Worm (Caenorhabditis elegans) whole organism, L4 larva: Measurements from ENCODE around the gene M117.1.

ENCODE experiments used
- ceh-20 ChIP-seq: fragments of 200-800 bp; sonication (Bioruptor generic); IDR thresholded peaks from 2 replicates; pipeline ENCODE4 v1.3.6; 2022; ENCODE audit warnings: missing genetic modification reagents, missing genetic modification characterization, missing compliant biosample characterization
- fos-1 ChIP-seq: fragments of 150-350 bp; optimal IDR thresholded peaks from 2 replicates; lab custom pipeline; 2014; ENCODE audit warnings: missing biosample characterization, missing genetic modification characterization
- lin-13 ChIP-seq: fragments of 150-350 bp; optimal IDR thresholded peaks from 2 replicates; lab custom pipeline; 2014; ENCODE audit warnings: missing biosample characterization, missing genetic modification reagents, missing genetic modification characterization
- unc-62 ChIP-seq, 3 experiments: fragments of 150-350 bp in 1 of 3; sonication (generic microtip); optimal IDR thresholded peaks in 2 of 3; peaks in 1 of 3; 1 replicate in 1 of 3; 2 replicates in 2 of 3; lab custom pipeline; 2014 to 2017; ENCODE audit warnings: missing biosample characterization in 3 of 3, missing genetic modification characterization in 3 of 3, missing genetic modification reagents in 3 of 3, missing genotype in 1 of 3

ce11 chrIV:11765507-11765906 lies 48.5 kb upstream of the M117.1 start:
- TF ChIP-seq lin-13 (GFP tag; lab: Kevin White, UChicago) (no peak), ceh-20 (GFP tag; lab: Robert Waterston, UW) (0 out of 2 replicates have a peak, but pooled peaks have one; percentile 49), fos-1 (tag; lab: Kevin White, UChicago) (no peak), unc-62 (GFP tag; optimal IDR thresholded peaks at IDR 0.05 in 1 of 2; lab: Kevin White, UChicago) (no peak), unc-62 (tag; optimal IDR thresholded peaks at IDR 0.05; lab: Kevin White, UChicago) (no peak)
